Worm (Caenorhabditis elegans): ENCODE results near the gene cut-6.

cut-6 gene

DNA sequence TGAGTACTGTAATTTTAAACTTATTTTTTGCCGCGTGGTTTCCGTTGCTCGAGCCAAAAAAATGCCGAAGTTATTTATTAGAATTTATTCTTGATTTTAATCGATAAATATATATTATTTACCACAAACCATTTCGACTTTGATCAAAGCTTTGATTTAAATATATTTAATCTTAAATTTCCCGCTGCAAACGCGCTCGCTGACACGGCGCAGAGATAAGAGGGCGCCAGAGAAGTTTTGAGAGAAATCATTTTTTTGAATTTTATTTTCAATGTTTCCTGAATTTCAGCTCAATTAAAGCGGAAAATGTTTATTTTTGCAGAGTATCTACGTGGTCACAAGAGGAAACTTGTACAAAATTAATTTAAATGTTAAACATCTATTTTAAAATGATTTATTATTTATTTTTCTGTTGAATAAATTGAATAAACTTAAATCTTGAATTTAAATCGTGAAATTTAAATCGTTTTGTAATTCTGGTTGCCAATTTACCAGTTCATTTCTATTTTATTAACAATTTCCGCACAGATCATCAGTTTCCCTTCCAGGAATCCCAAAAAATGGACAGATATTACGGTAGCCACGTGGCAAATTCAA, 15.3 kb upstream of the cut-6 start, which contains the start of gene com-1:
Gene com-1 (plus strand): TSS at position 547 of the 597 bp plus-strand sequence.
- TF ChIP-seq elt-2 (tag; optimal IDR thresholded peaks at IDR 0.05): no peak
- no peak for TF ChIP-seq R02D3.7 (tag; optimal IDR thresholded peaks at IDR 0.05)
- no peak for TF ChIP-seq ceh-16 (tag; optimal IDR thresholded peaks at IDR 0.05)
- no peak for TF ChIP-seq mdl-1 (tag; optimal IDR thresholded peaks at IDR 0.05)
- TF ChIP-seq nhr-25 (tag; optimal IDR thresholded peaks at IDR 0.05): no peak
- no peak for TF ChIP-seq ceh-9 (tag; optimal IDR thresholded peaks at IDR 0.05)
- no peak for TF ChIP-seq lin-39 (tag; optimal IDR thresholded peaks at IDR 0.05)
- no peak for TF ChIP-seq fkh-2 (tag; optimal IDR thresholded peaks at IDR 0.05)
- TF ChIP-seq unc-39 (tag; optimal IDR thresholded peaks at IDR 0.05): no peak
- TF ChIP-seq ZK546.5 (tag; optimal IDR thresholded peaks at IDR 0.05): no peak
- no peak for TF ChIP-seq ztf-4 (tag; optimal IDR thresholded peaks at IDR 0.05)
- TF ChIP-seq nhr-28 (tag; optimal IDR thresholded peaks at IDR 0.05): no peak
- TF ChIP-seq nhr-23 (tag; optimal IDR thresholded peaks at IDR 0.05): peak; percentile 42
- no peak for TF ChIP-seq nhr-43 (tag; optimal IDR thresholded peaks at IDR 0.05; ENCODE audit: poor library complexity, severe bottlenecking)
- no peak for TF ChIP-seq pqm-1 (tag; optimal IDR thresholded peaks at IDR 0.05)
- TF ChIP-seq nhr-76 (tag; optimal IDR thresholded peaks at IDR 0.05): no peak
- no peak for TF ChIP-seq eor-1 (tag; optimal IDR thresholded peaks at IDR 0.05)
- no peak for TF ChIP-seq egl-5 (tag; optimal IDR thresholded peaks at IDR 0.05)
- no peak for TF ChIP-seq daf-12 (tag; optimal IDR thresholded peaks at IDR 0.05)
- no peak for TF ChIP-seq mml-1 (tag; optimal IDR thresholded peaks at IDR 0.05)
- TF ChIP-seq elt-1 (tag; optimal IDR thresholded peaks at IDR 0.05): no peak
- peak; percentile 26 for TF ChIP-seq snpc-4 (tag; optimal IDR thresholded peaks at IDR 0.05)
- no peak for TF ChIP-seq nhr-77 (tag; optimal IDR thresholded peaks at IDR 0.05)
- peak; percentile 54 for TF ChIP-seq nfya-1 (tag; optimal IDR thresholded peaks at IDR 0.05; ENCODE audit: insufficient read depth)
- TF ChIP-seq elt-3 (tag; optimal IDR thresholded peaks at IDR 0.05): no peak
- no peak for TF ChIP-seq zag-1 (tag; optimal IDR thresholded peaks at IDR 0.05)
- no peak for TF ChIP-seq nhr-67 (tag; optimal IDR thresholded peaks at IDR 0.05)
- TF ChIP-seq jun-1 (tag; optimal IDR thresholded peaks at IDR 0.05): no peak
- no peak for TF ChIP-seq nhr-12 (tag; optimal IDR thresholded peaks at IDR 0.05)
- TF ChIP-seq lsy-12 (tag; optimal IDR thresholded peaks at IDR 0.05): no peak
- peak; percentile 41 for TF ChIP-seq hmg-11 (tag; optimal IDR thresholded peaks at IDR 0.05)
- no peak for TF ChIP-seq nhr-11 (tag; optimal IDR thresholded peaks at IDR 0.05)
- peak; percentile 83 for TF ChIP-seq lin-15B (tag; optimal IDR thresholded peaks at IDR 0.05)
- no peak for TF ChIP-seq skn-1 (tag; optimal IDR thresholded peaks at IDR 0.05)
- no peak for TF ChIP-seq fos-1 (tag; optimal IDR thresholded peaks at IDR 0.05)
- peak; percentile 70 for TF ChIP-seq pha-4 (tag; optimal IDR thresholded peaks at IDR 0.05)
- TF ChIP-seq sea-2 (GFP tag; optimal IDR thresholded peaks at IDR 0.05): no peak

DNA sequence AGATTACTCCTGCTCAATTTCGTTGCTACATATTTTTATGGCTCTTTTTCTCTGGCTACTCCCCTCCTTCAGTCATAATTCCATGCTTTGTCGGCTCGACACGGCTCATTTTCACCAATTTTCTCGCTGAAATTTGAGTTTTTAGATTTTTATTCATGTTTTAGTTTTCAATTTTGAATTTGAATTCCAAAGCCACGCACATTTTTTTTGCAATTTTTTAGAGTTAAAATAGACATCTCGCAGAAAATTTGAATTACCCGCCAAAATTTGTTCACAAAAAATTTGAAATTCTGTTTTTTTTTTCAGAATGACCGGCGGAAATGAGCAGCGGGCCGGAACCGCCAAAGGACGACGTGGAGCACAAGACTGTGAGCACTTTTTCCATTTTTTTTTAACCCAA, 8.9 kb upstream of the cut-6 start, which contains the start of gene unc-119:
Gene unc-119 (plus strand): TSS at position 301 of the 400 bp plus-strand sequence.
- TF ChIP-seq sea-2 (GFP tag; optimal IDR thresholded peaks at IDR 0.05): no peak
- no peak for TF ChIP-seq ztf-11 (tag; optimal IDR thresholded peaks at IDR 0.05)
- no peak for TF ChIP-seq ama-1 (optimal IDR thresholded peaks at IDR 0.05)
- TF ChIP-seq daf-12 (tag; optimal IDR thresholded peaks at IDR 0.05): no peak
- TF ChIP-seq zag-1 (tag; optimal IDR thresholded peaks at IDR 0.05): no peak

DNA sequence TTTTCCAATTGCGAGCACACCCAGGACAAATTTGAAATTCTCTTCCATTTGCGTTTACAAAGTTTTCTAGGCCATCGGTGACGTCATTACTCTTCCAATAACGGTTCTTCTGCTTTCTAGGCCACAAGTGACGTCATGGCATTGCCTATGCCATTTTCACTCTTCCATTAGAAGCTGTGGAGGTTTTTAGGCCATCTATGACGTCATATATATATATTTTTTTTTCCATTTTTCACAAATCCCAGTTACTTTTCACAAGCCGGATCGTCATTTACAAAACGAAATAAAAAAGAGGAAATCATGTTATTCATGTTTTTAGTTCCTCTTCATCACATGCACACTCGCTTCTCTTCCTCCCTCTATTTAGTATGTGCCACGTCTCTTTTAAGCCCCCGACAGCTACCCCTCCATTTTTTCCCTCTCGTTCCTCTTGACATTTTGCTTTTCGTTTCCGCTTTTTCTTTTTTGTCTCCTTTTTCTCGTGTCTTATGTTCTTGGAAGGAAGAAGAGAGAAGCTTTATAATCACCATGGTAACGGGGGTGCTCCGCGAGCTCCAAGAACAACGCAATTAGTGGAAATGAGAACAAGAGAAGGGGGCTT, 8.2 kb upstream of the cut-6 start:
- TF ChIP-seq lin-39 (tag; optimal IDR thresholded peaks at IDR 0.05) (peak; percentile 18), nhr-11 (tag; optimal IDR thresholded peaks at IDR 0.05) (peak; percentile 16), nhr-237 (tag; optimal IDR thresholded peaks at IDR 0.05) (no peak), nhr-76 (tag; optimal IDR thresholded peaks at IDR 0.05) (no peak), ceh-82 (tag; optimal IDR thresholded peaks at IDR 0.05) (no peak), lin-15B (tag; optimal IDR thresholded peaks at IDR 0.05) (peak; percentile 21), skn-1 (tag; optimal IDR thresholded peaks at IDR 0.05) (no peak), ztf-11 (tag; optimal IDR thresholded peaks at IDR 0.05) (no peak), daf-12 (tag; optimal IDR thresholded peaks at IDR 0.05) (no peak), lsy-12 (tag; optimal IDR thresholded peaks at IDR 0.05) (no peak), fkh-10 (GFP tag; optimal IDR thresholded peaks at IDR 0.05) (peak; percentile 71), pqm-1 (tag; optimal IDR thresholded peaks at IDR 0.05) (no peak), snpc-4 (tag; optimal IDR thresholded peaks at IDR 0.05) (peak; percentile 39), nhr-23 (tag; optimal IDR thresholded peaks at IDR 0.05) (no peak), ztf-4 (tag; optimal IDR thresholded peaks at IDR 0.05) (no peak), ama-1 (optimal IDR thresholded peaks at IDR 0.05) (no peak), egl-27 (tag; optimal IDR thresholded peaks at IDR 0.05) (no peak), nhr-77 (tag; optimal IDR thresholded peaks at IDR 0.05) (no peak), nfya-1 (tag; optimal IDR thresholded peaks at IDR 0.05; ENCODE audit: insufficient read depth) (peak; percentile 38), nhr-43 (tag; optimal IDR thresholded peaks at IDR 0.05; ENCODE audit: poor library complexity, severe bottlenecking) (no peak), mml-1 (tag; optimal IDR thresholded peaks at IDR 0.05) (no peak), jun-1 (tag; optimal IDR thresholded peaks at IDR 0.05) (no peak)
